Worm (Caenorhabditis elegans) whole organism, young adult: Measurements from ENCODE around the gene lipl-7.

ENCODE experiments used
- B0336.3 ChIP-seq: fragments of 200-800 bp; sonication (Bioruptor generic); IDR thresholded peaks from 2 replicates; pipeline ENCODE4 v1.3.6; 2022; ENCODE audit warnings: missing genetic modification characterization, missing compliant biosample characterization
- C06A6.2 ChIP-seq: fragments of 200-800 bp; sonication (Bioruptor generic); conservative IDR thresholded peaks from 2 replicates; pipeline ENCODE4 v1.3.6; 2022; ENCODE audit warnings: missing genetic modification characterization, missing compliant biosample characterization
- F22D6.2 ChIP-seq: sonication (generic microtip); optimal IDR thresholded peaks from 2 replicates; lab custom pipeline; 2016; ENCODE audit warnings: mild to moderate bottlenecking, missing genetic modification characterization, missing compliant biosample characterization
- F23B12.7 ChIP-seq: sonication (generic microtip); optimal IDR thresholded peaks from 2 replicates; lab custom pipeline; 2017; ENCODE audit warnings: missing genetic modification characterization, mild to moderate bottlenecking, missing compliant biosample characterization, antibody characterized with exemption, moderate library complexity; ENCODE audit not compliant: insufficient read depth
- F33H1.4 ChIP-seq: fragments of 200-800 bp; sonication (Bioruptor generic); IDR thresholded peaks from 2 replicates; pipeline ENCODE4 v1.3.6; 2022; ENCODE audit warnings: missing genetic modification reagents, missing genetic modification characterization, missing compliant biosample characterization
- F57A8.1 ChIP-seq: fragments of 200-800 bp; sonication (Bioruptor generic); optimal IDR thresholded peaks from 2 replicates; lab custom pipeline; 2018; ENCODE audit warnings: mild to moderate bottlenecking, missing genetic modification characterization, moderate library complexity, missing compliant biosample characterization
- K11D2.4 ChIP-seq: fragments of 200-800 bp; sonication (Bioruptor generic); IDR thresholded peaks from 2 replicates; pipeline ENCODE4 v1.3.6; 2022; ENCODE audit warnings: missing genetic modification reagents, missing genetic modification characterization, missing compliant biosample characterization
- T07F8.4 ChIP-seq: sonication (generic microtip); optimal IDR thresholded peaks from 2 replicates; lab custom pipeline; 2016; ENCODE audit warnings: mild to moderate bottlenecking, missing genetic modification characterization, moderate library complexity, missing compliant biosample characterization
- akir-1 ChIP-seq: fragments of 200-800 bp; sonication (Bioruptor generic); optimal IDR thresholded peaks from 2 replicates; lab custom pipeline; 2018; ENCODE audit warnings: mild to moderate bottlenecking, missing genetic modification characterization, moderate library complexity, missing compliant biosample characterization
- atf-7 ChIP-seq: sonication (generic microtip); optimal IDR thresholded peaks from 2 replicates; lab custom pipeline; 2017; ENCODE audit warnings: mild to moderate bottlenecking, missing genetic modification characterization, missing compliant biosample characterization
- athp-1 ChIP-seq: sonication (generic microtip); optimal IDR thresholded peaks from 2 replicates; lab custom pipeline; 2017; ENCODE audit warnings: mild to moderate bottlenecking, missing genetic modification characterization, missing compliant biosample characterization
- attf-3 ChIP-seq: fragments of 200-800 bp; sonication (Bioruptor generic); conservative IDR thresholded peaks from 2 replicates; pipeline ENCODE4 v1.3.6; 2022; ENCODE audit warnings: missing genetic modification reagents, missing genetic modification characterization, missing compliant biosample characterization
- cebp-1 ChIP-seq, 2 experiments: fragments of 200-800 bp in 1 of 2; sonication (Bioruptor generic) in 1 of 2; sonication (generic microtip) in 1 of 2; IDR thresholded peaks in 1 of 2; optimal IDR thresholded peaks in 1 of 2; 2 replicates each; pipeline versions ENCODE4 v1.3.6 to Lab custom; 2017 to 2022; ENCODE audit warnings: missing compliant biosample characterization in 2 of 2, missing genetic modification characterization in 2 of 2, mild to moderate bottlenecking in 1 of 2, missing genetic modification reagents in 1 of 2, moderate library complexity in 1 of 2
- ceh-100 ChIP-seq: fragments of 200-800 bp; sonication (Bioruptor generic); IDR thresholded peaks from 2 replicates; pipeline ENCODE4 v1.3.6; 2022; ENCODE audit warnings: missing genetic modification reagents, missing genetic modification characterization, missing compliant biosample characterization
- ceh-27 ChIP-seq: fragments of 200-800 bp; sonication (Bioruptor generic); optimal IDR thresholded peaks from 2 replicates; lab custom pipeline; 2018; ENCODE audit warnings: mild to moderate bottlenecking, missing genetic modification characterization, moderate library complexity, missing compliant biosample characterization
- ceh-58 ChIP-seq: fragments of 200-800 bp; sonication (Bioruptor generic); IDR thresholded peaks from 2 replicates; pipeline ENCODE4 v1.3.6; 2022; ENCODE audit warnings: missing genetic modification characterization, missing compliant biosample characterization
- die-1 ChIP-seq: sonication (generic microtip); optimal IDR thresholded peaks from 2 replicates; lab custom pipeline; 2016; ENCODE audit warnings: missing genotype, mild to moderate bottlenecking, missing genetic modification characterization, missing compliant biosample characterization
- dox-1 ChIP-seq: fragments of 200-800 bp; sonication (Bioruptor generic); IDR thresholded peaks from 2 replicates; pipeline ENCODE4 v1.3.6; 2022; ENCODE audit warnings: missing genetic modification reagents, missing genetic modification characterization, missing compliant biosample characterization
- dpff-1 ChIP-seq: sonication (generic microtip); optimal IDR thresholded peaks from 2 replicates; lab custom pipeline; 2017; ENCODE audit warnings: mild to moderate bottlenecking, missing genetic modification characterization, missing compliant biosample characterization
- dpl-1 ChIP-seq: fragments of 150-350 bp; optimal IDR thresholded peaks from 2 replicates; lab custom pipeline; 2014; ENCODE audit warnings: missing biosample characterization, missing genetic modification reagents, missing genetic modification characterization
- efl-1 ChIP-seq: fragments of 150-350 bp; optimal IDR thresholded peaks from 2 replicates; lab custom pipeline; 2014; ENCODE audit warnings: missing biosample characterization, missing genetic modification reagents, missing genetic modification characterization
- egrh-3 ChIP-seq: fragments of 200-800 bp; sonication (Bioruptor generic); IDR thresholded peaks from 2 replicates; pipeline ENCODE4 v1.3.6; 2022; ENCODE audit warnings: missing genetic modification reagents, missing genetic modification characterization, missing compliant biosample characterization
- ekl-4 ChIP-seq: fragments of 200-800 bp; sonication (Bioruptor generic); IDR thresholded peaks from 2 replicates; pipeline ENCODE4 v1.3.6; 2022; ENCODE audit warnings: missing genetic modification reagents, missing genetic modification characterization, missing compliant biosample characterization
- gei-17 ChIP-seq: fragments of 200-800 bp; sonication (Bioruptor generic); optimal IDR thresholded peaks from 2 replicates; lab custom pipeline; 2018; ENCODE audit warnings: mild to moderate bottlenecking, missing genetic modification characterization, missing compliant biosample characterization
- hlh-12 ChIP-seq: sonication (generic microtip); optimal IDR thresholded peaks from 2 replicates; lab custom pipeline; 2016; ENCODE audit warnings: missing genetic modification characterization, missing compliant biosample characterization
- hmg-20 ChIP-seq: fragments of 200-800 bp; sonication (Bioruptor generic); IDR thresholded peaks from 2 replicates; pipeline ENCODE4 v1.3.6; 2022; ENCODE audit warnings: missing genetic modification reagents, missing genetic modification characterization, missing compliant biosample characterization
- lag-1 ChIP-seq: fragments of 200-800 bp; sonication (Bioruptor generic); IDR thresholded peaks from 2 replicates; pipeline ENCODE4 v1.3.6; 2022; ENCODE audit warnings: missing genetic modification reagents, missing genetic modification characterization, missing compliant biosample characterization
- let-526 ChIP-seq: fragments of 200-800 bp; sonication (Bioruptor generic); IDR thresholded peaks from 2 replicates; pipeline ENCODE4 v1.3.6; 2022; ENCODE audit warnings: missing genetic modification reagents, missing genetic modification characterization, missing compliant biosample characterization
- lir-1 ChIP-seq: fragments of 200-800 bp; sonication (Bioruptor generic); conservative IDR thresholded peaks from 2 replicates; pipeline ENCODE4 v1.3.6; 2022; ENCODE audit warnings: missing genetic modification reagents, missing genetic modification characterization, missing compliant biosample characterization
- lsl-1 ChIP-seq: fragments of 200-800 bp; sonication (Bioruptor generic); optimal IDR thresholded peaks from 2 replicates; lab custom pipeline; 2018; ENCODE audit warnings: mild to moderate bottlenecking, missing genetic modification characterization, moderate library complexity, missing compliant biosample characterization
- madf-10 ChIP-seq: sonication (generic microtip); optimal IDR thresholded peaks from 2 replicates; lab custom pipeline; 2016; ENCODE audit warnings: mild to moderate bottlenecking, missing genetic modification characterization, missing compliant biosample characterization
- madf-8 ChIP-seq: fragments of 200-800 bp; sonication (Bioruptor generic); conservative IDR thresholded peaks from 2 replicates; pipeline ENCODE4 v1.3.6; 2022; ENCODE audit warnings: missing genetic modification reagents, missing genetic modification characterization, missing compliant biosample characterization
- mes-4 ChIP-seq: sonication (generic microtip); optimal IDR thresholded peaks from 2 replicates; lab custom pipeline; 2016; ENCODE audit warnings: missing genotype, missing genetic modification characterization, missing compliant biosample characterization
- mxl-1 ChIP-seq: sonication (generic microtip); optimal IDR thresholded peaks from 2 replicates; lab custom pipeline; 2016; ENCODE audit warnings: missing genetic modification characterization, missing compliant biosample characterization
- nfya-1 ChIP-seq: sonication (generic microtip); optimal IDR thresholded peaks from 2 replicates; lab custom pipeline; 2017; ENCODE audit warnings: antibody characterized with exemption, missing compliant biosample characterization, missing genetic modification characterization, borderline replicate concordance; ENCODE audit not compliant: insufficient read depth
- nfya-2 ChIP-seq: fragments of 200-800 bp; sonication (Bioruptor generic); IDR thresholded peaks from 2 replicates; pipeline ENCODE4 v1.3.6; 2022; ENCODE audit warnings: missing genetic modification reagents, missing genetic modification characterization, missing compliant biosample characterization
- nfyb-1 ChIP-seq: fragments of 200-800 bp; sonication (Bioruptor generic); IDR thresholded peaks from 2 replicates; pipeline ENCODE4 v1.3.6; 2022; ENCODE audit warnings: missing genetic modification reagents, missing genetic modification characterization, missing compliant biosample characterization
- nhr-120 ChIP-seq: fragments of 200-800 bp; sonication (Bioruptor generic); IDR thresholded peaks from 2 replicates; pipeline ENCODE4 v1.3.6; 2022; ENCODE audit warnings: missing genetic modification characterization, missing compliant biosample characterization
- nhr-179 ChIP-seq: sonication (generic microtip); optimal IDR thresholded peaks from 2 replicates; lab custom pipeline; 2016; ENCODE audit warnings: mild to moderate bottlenecking, missing genetic modification characterization, missing compliant biosample characterization
- rpc-1 ChIP-seq, 2 experiments: fragments of 150-350 bp in 1 of 2; sonication (generic microtip) in 1 of 2; optimal IDR thresholded peaks; 2 replicates each; lab custom pipeline; 2014 to 2018; ENCODE audit warnings: missing biosample characterization in 1 of 2, missing genetic modification characterization in 1 of 2, missing genetic modification reagents in 1 of 2, missing genotype in 1 of 2
- snpc-1.1 ChIP-seq: sonication (generic microtip); optimal IDR thresholded peaks from 2 replicates; lab custom pipeline; 2017; ENCODE audit warnings: missing genetic modification characterization, mild to moderate bottlenecking, missing compliant biosample characterization, antibody characterized with exemption, moderate library complexity, missing genotype, missing genetic modification reagents; ENCODE audit not compliant: insufficient read depth
- snpc-1.3 ChIP-seq: sonication (generic microtip); optimal IDR thresholded peaks from 2 replicates; lab custom pipeline; 2017; ENCODE audit warnings: missing genetic modification characterization, mild to moderate bottlenecking, missing compliant biosample characterization, antibody characterized with exemption, moderate library complexity, missing genotype, missing genetic modification reagents; ENCODE audit not compliant: insufficient read depth
- sptf-2 ChIP-seq: fragments of 200-800 bp; sonication (Bioruptor generic); optimal IDR thresholded peaks from 2 replicates; lab custom pipeline; 2018; ENCODE audit warnings: mild to moderate bottlenecking, missing genetic modification characterization, missing compliant biosample characterization
- tbx-9 ChIP-seq: sonication (generic microtip); optimal IDR thresholded peaks from 2 replicates; lab custom pipeline; 2016; ENCODE audit warnings: borderline replicate concordance, missing genetic modification characterization, inconsistent platforms, missing compliant biosample characterization
- tlf-1 ChIP-seq: fragments of 200-800 bp; sonication (Bioruptor generic); optimal IDR thresholded peaks from 2 replicates; lab custom pipeline; 2018; ENCODE audit warnings: mild to moderate bottlenecking, missing genetic modification characterization, missing compliant biosample characterization
- ztf-22 ChIP-seq: fragments of 200-800 bp; sonication (Bioruptor generic); optimal IDR thresholded peaks from 2 replicates; lab custom pipeline; 2018; ENCODE audit warnings: mild to moderate bottlenecking, missing genetic modification characterization, moderate library complexity, missing compliant biosample characterization
- ztf-6 ChIP-seq: fragments of 200-800 bp; sonication (Bioruptor generic); IDR thresholded peaks from 2 replicates; pipeline ENCODE4 v1.3.6; 2022; ENCODE audit warnings: missing genetic modification reagents, missing genetic modification characterization, missing compliant biosample characterization

lipl-7 gene

DNA sequence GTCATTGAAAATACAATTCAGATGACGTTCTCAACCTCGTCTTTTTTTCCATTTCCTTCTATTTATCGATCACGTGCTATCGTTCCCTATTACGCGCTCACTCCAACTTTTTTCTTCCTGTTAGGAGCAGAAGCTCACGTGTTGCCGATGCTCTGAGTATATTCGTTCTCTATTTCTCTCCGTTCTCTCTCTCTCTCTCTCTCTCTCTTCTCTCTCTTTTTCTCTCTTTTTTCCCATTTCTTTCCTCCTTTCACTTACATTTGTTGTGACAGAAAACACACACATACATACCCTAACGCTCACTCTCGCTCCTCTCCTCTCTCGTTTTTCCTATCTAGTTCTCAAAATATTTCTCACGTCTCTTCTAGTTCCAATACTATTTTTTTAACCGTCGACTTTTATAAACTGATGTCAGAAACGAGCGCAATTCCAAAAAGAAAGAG, 10.7 kb upstream of the lipl-7 start (continued):
- no peak for TF ChIP-seq F57A8.1 (GFP tag; lab: Kevin White, UChicago)
- TF ChIP-seq ekl-4 (GFP tag; lab: Robert Waterston, UW) = 0 out of 2 replicates have a peak, but pooled peaks have one; percentile 28
- no peak for TF ChIP-seq nfya-2 (GFP tag; lab: Robert Waterston, UW)
- peak; percentile 75 for TF ChIP-seq tlf-1
- peak; percentile 40 for TF ChIP-seq F23B12.7 (tag; lab: Kevin White, UChicago)
- no peak for TF ChIP-seq dpff-1 (tag; lab: Kevin White, UChicago)
- peak; percentile 83 for TF ChIP-seq dox-1 (GFP tag; lab: Robert Waterston, UW)
- no peak for TF ChIP-seq lsl-1
- no peak for TF ChIP-seq nhr-179 (tag; lab: Kevin White, UChicago)
- TF ChIP-seq rpc-1 (optimal IDR thresholded peaks at IDR 0.05; lab: Kevin White, UChicago) = no peak
- no peak for TF ChIP-seq rpc-1 (tag; optimal IDR thresholded peaks at IDR 0.05; lab: Kevin White, UChicago)
- peak; percentile 76 for TF ChIP-seq egrh-3
- no peak for TF ChIP-seq ceh-58 (GFP tag; lab: Robert Waterston, UW)
- TF ChIP-seq madf-10 (tag; lab: Kevin White, UChicago) = peak; percentile 60
- peak; percentile 72 for TF ChIP-seq ceh-27 (GFP tag; lab: Kevin White, UChicago)
- TF ChIP-seq K11D2.4 (GFP tag; lab: Robert Waterston, UW) = peak; percentile 88
- peak; percentile 79 for TF ChIP-seq nfyb-1 (GFP tag; lab: Robert Waterston, UW)
- TF ChIP-seq attf-3 (GFP tag; lab: Robert Waterston, UW) = 0 out of 2 replicates have a peak, but pooled peaks have one; percentile 33
- no peak for TF ChIP-seq mes-4
- no peak for TF ChIP-seq F33H1.4 (GFP tag; lab: Robert Waterston, UW)
- TF ChIP-seq lir-1 (GFP tag; lab: Robert Waterston, UW) = peak; percentile 59; the same call in 1 of the 2 replicates
- no peak for TF ChIP-seq snpc-1.3 (tag; lab: Kevin White, UChicago)
- TF ChIP-seq sptf-2 (GFP tag; lab: Kevin White, UChicago) = no peak
- peak; percentile 33; the same call in 1 of the 2 replicates for TF ChIP-seq let-526 (GFP tag; lab: Robert Waterston, UW)
- no peak for TF ChIP-seq athp-1 (tag; lab: Kevin White, UChicago)
- no peak for TF ChIP-seq hlh-12
- TF ChIP-seq dpl-1 = no peak
- TF ChIP-seq akir-1 (GFP tag; lab: Kevin White, UChicago) = no peak
- no peak for TF ChIP-seq nhr-120
- peak; percentile 75 for TF ChIP-seq B0336.3 (GFP tag; lab: Robert Waterston, UW)
- peak; percentile 49 for TF ChIP-seq gei-17 (GFP tag; lab: Kevin White, UChicago)
- TF ChIP-seq tbx-9 (tag; lab: Kevin White, UChicago) = no peak
- no peak for TF ChIP-seq lag-1
- TF ChIP-seq snpc-1.1 (tag; lab: Kevin White, UChicago) = no peak
- peak; percentile 39 for TF ChIP-seq die-1
- no peak for TF ChIP-seq T07F8.4 (tag; lab: Kevin White, UChicago)
- TF ChIP-seq ceh-100 = 0 out of 2 replicates have a peak, but pooled peaks have one; percentile 10
- peak; percentile 93 for TF ChIP-seq atf-7 (tag; lab: Kevin White, UChicago)
- TF ChIP-seq hmg-20 (GFP tag; lab: Robert Waterston, UW) = no peak
- no peak for TF ChIP-seq efl-1
- no peak for TF ChIP-seq ztf-6 (GFP tag; lab: Robert Waterston, UW)
- TF ChIP-seq ztf-22 = peak; percentile 61
- TF ChIP-seq cebp-1 (GFP tag; IDR thresholded peaks at IDR 0.05; lab: Robert Waterston, UW) = peak; percentile 50; the same call in 1 of the 2 replicates
- peak; percentile 89 for TF ChIP-seq cebp-1 (tag; optimal IDR thresholded peaks at IDR 0.05; lab: Kevin White, UChicago)
- no peak for TF ChIP-seq madf-8
- TF ChIP-seq mxl-1 (tag; lab: Kevin White, UChicago) = peak; percentile 19
- peak; percentile 80 for TF ChIP-seq C06A6.2 (GFP tag; lab: Robert Waterston, UW)
- TF ChIP-seq F22D6.2 = peak; percentile 46
- no peak for TF ChIP-seq nfya-1
